Fruit fly (Drosophila melanogaster): ENCODE measurements around the gene CG6051.

CG6051 gene

dm6 chr3R:27150685-27151515 is at the start of gene CG6051:
TSS of gene CG6051 (minus strand) at chr3R:27151069.
- TF ChIP-seq Jra (GFP tag; optimal IDR thresholded peaks at IDR 0.05) (no peak), HLH106 (tag; optimal IDR thresholded peaks at IDR 0.05) (peak; percentile 43), OdsH (GFP tag; optimal IDR thresholded peaks at IDR 0.05) (no peak), Sp1 (GFP tag; optimal IDR thresholded peaks at IDR 0.05) (peak; percentile 53), dmrt93B (GFP tag; optimal IDR thresholded peaks at IDR 0.05) (no peak), CG9705 (GFP tag; optimal IDR thresholded peaks at IDR 0.05) (no peak), br (GFP tag; optimal IDR thresholded peaks at IDR 0.05) (no peak), N (GFP tag; optimal IDR thresholded peaks at IDR 0.05) (peak; percentile 91), CG32264 (GFP tag; optimal IDR thresholded peaks at IDR 0.05) (no peak), dsf (GFP tag; optimal IDR thresholded peaks at IDR 0.05; ENCODE audit: borderline replicate concordance) (no peak), Abd-B (GFP tag; optimal IDR thresholded peaks at IDR 0.05) (peak; percentile 13), lola (GFP tag; optimal IDR thresholded peaks at IDR 0.05) (no peak), ey (GFP tag; optimal IDR thresholded peaks at IDR 0.05) (no peak), Mio (GFP tag; optimal IDR thresholded peaks at IDR 0.05) (no peak), psq (GFP tag; optimal IDR thresholded peaks at IDR 0.05) (peak; percentile 9), woc (GFP tag; optimal IDR thresholded peaks at IDR 0.05) (peak; percentile 61), dl (GFP tag; optimal IDR thresholded peaks at IDR 0.05; ENCODE audit: insufficient read depth in 1 of 2, partially characterized antibody in 2 of 2) (no peak), Dfd (GFP tag; optimal IDR thresholded peaks at IDR 0.05) (no peak), tai (GFP tag; optimal IDR thresholded peaks at IDR 0.05) (no peak), GATAd (GFP tag; optimal IDR thresholded peaks at IDR 0.05) (no peak), rgr (GFP tag; optimal IDR thresholded peaks at IDR 0.05) (peak; percentile 21), Dif (GFP tag; optimal IDR thresholded peaks at IDR 0.05; ENCODE audit: partially characterized antibody) (peak; percentile 35), h (GFP tag; optimal IDR thresholded peaks at IDR 0.05) (peak; percentile 47), Myc (optimal IDR thresholded peaks at IDR 0.05) (no peak), Hr78 (GFP tag; optimal IDR thresholded peaks at IDR 0.05) (peak; percentile 59), sv (GFP tag; optimal IDR thresholded peaks at IDR 0.05) (no peak), Rel (GFP tag; optimal IDR thresholded peaks at IDR 0.05) (no peak), Rel (tag; optimal IDR thresholded peaks at IDR 0.05) (peak; percentile 43), brk (GFP tag; optimal IDR thresholded peaks at IDR 0.05) (no peak), Hr83 (GFP tag; optimal IDR thresholded peaks at IDR 0.05; ENCODE audit: poor library complexity, severe bottlenecking) (peak; percentile 49), Hnf4 (GFP tag; optimal IDR thresholded peaks at IDR 0.05) (peak; percentile 30), jim (GFP tag; optimal IDR thresholded peaks at IDR 0.05) (no peak), sage (GFP tag; optimal IDR thresholded peaks at IDR 0.05) (no peak), foxo (GFP tag; optimal IDR thresholded peaks at IDR 0.05) (peak in 1 of 2 experiments; percentile 16)

dm6 chr3R:27198883-27199780 is 48.3 kb upstream of the CG6051 start:
- TF ChIP-seq sage (GFP tag; optimal IDR thresholded peaks at IDR 0.05) = no peak
- no peak for TF ChIP-seq dmrt93B (GFP tag; optimal IDR thresholded peaks at IDR 0.05)
- no peak for TF ChIP-seq lola (GFP tag; optimal IDR thresholded peaks at IDR 0.05)
- no peak for TF ChIP-seq Dfd (GFP tag; optimal IDR thresholded peaks at IDR 0.05)
- TF ChIP-seq fru (GFP tag; optimal IDR thresholded peaks at IDR 0.05) = no peak
- TF ChIP-seq h (GFP tag; optimal IDR thresholded peaks at IDR 0.05) = peak; percentile 43
- TF ChIP-seq jim (GFP tag; optimal IDR thresholded peaks at IDR 0.05) = no peak
- TF ChIP-seq Hnf4 (GFP tag; optimal IDR thresholded peaks at IDR 0.05) = no peak
- no peak for TF ChIP-seq Jra (GFP tag; optimal IDR thresholded peaks at IDR 0.05)
- TF ChIP-seq dl (GFP tag; optimal IDR thresholded peaks at IDR 0.05; ENCODE audit: insufficient read depth in 1 of 2, partially characterized antibody in 2 of 2) = no peak
- no peak for TF ChIP-seq sv (GFP tag; optimal IDR thresholded peaks at IDR 0.05)
- no peak for TF ChIP-seq Hr78 (GFP tag; optimal IDR thresholded peaks at IDR 0.05)
- TF ChIP-seq tai (GFP tag; optimal IDR thresholded peaks at IDR 0.05) = no peak
- no peak for TF ChIP-seq woc (GFP tag; optimal IDR thresholded peaks at IDR 0.05)
- peak; percentile 50 for TF ChIP-seq OdsH (GFP tag; optimal IDR thresholded peaks at IDR 0.05)
- TF ChIP-seq HLH106 (tag; optimal IDR thresholded peaks at IDR 0.05) = peak; percentile 44
- TF ChIP-seq Hr83 (GFP tag; optimal IDR thresholded peaks at IDR 0.05; ENCODE audit: poor library complexity, severe bottlenecking) = no peak
- TF ChIP-seq ey (GFP tag; optimal IDR thresholded peaks at IDR 0.05) = peak; percentile 33
- no peak for TF ChIP-seq CG9705 (GFP tag; optimal IDR thresholded peaks at IDR 0.05)
- no peak for TF ChIP-seq Abd-B (GFP tag; optimal IDR thresholded peaks at IDR 0.05)
- TF ChIP-seq br (GFP tag; optimal IDR thresholded peaks at IDR 0.05) = peak; percentile 16
- TF ChIP-seq Dif (GFP tag; optimal IDR thresholded peaks at IDR 0.05; ENCODE audit: partially characterized antibody) = no peak
- peak; percentile 24 for TF ChIP-seq psq (GFP tag; optimal IDR thresholded peaks at IDR 0.05)
- no peak for TF ChIP-seq Myc (optimal IDR thresholded peaks at IDR 0.05)
- no peak for TF ChIP-seq CG32264 (GFP tag; optimal IDR thresholded peaks at IDR 0.05)
- peak; percentile 44 for TF ChIP-seq rgr (GFP tag; optimal IDR thresholded peaks at IDR 0.05)
- TF ChIP-seq usp (GFP tag; optimal IDR thresholded peaks at IDR 0.05) = no peak
- TF ChIP-seq CrebA (GFP tag; optimal IDR thresholded peaks at IDR 0.05; ENCODE audit: borderline replicate concordance) = peak; percentile 79
- TF ChIP-seq brk (GFP tag; optimal IDR thresholded peaks at IDR 0.05) = peak; percentile 43
- TF ChIP-seq Mio (GFP tag; optimal IDR thresholded peaks at IDR 0.05) = no peak
- TF ChIP-seq Vsx2 (GFP tag; optimal IDR thresholded peaks at IDR 0.05; ENCODE audit: partially characterized antibody) = no peak
- TF ChIP-seq dsf (GFP tag; optimal IDR thresholded peaks at IDR 0.05; ENCODE audit: borderline replicate concordance) = no peak
- peak; percentile 15 for TF ChIP-seq Sp1 (GFP tag; optimal IDR thresholded peaks at IDR 0.05)
- TF ChIP-seq N (GFP tag; optimal IDR thresholded peaks at IDR 0.05) = no peak
- no peak for TF ChIP-seq pan (optimal IDR thresholded peaks at IDR 0.05)
- TF ChIP-seq GATAd (GFP tag; optimal IDR thresholded peaks at IDR 0.05) = no peak
- peak; percentile 62 for TF ChIP-seq Rel (GFP tag; optimal IDR thresholded peaks at IDR 0.05)
- no peak for TF ChIP-seq Rel (tag; optimal IDR thresholded peaks at IDR 0.05)
- TF ChIP-seq foxo (GFP tag; optimal IDR thresholded peaks at IDR 0.05) = peak in 1 of 2 experiments; percentile 50

All from whole organism, wandering third instar larva.